Worm (Caenorhabditis elegans) whole organism, L1 larva: ENCODE measurements around the gene srx-48.

Experiments
- C34B4.2 ChIP-seq: sonication (generic microtip); optimal IDR thresholded peaks from 2 replicates; lab custom pipeline; 2017; ENCODE audit warnings: mild to moderate bottlenecking, missing genetic modification characterization, missing compliant biosample characterization
- ceh-8 ChIP-seq: fragments of 200-800 bp; sonication (Bioruptor generic); optimal IDR thresholded peaks from 2 replicates; lab custom pipeline; 2018; ENCODE audit warnings: mild to moderate bottlenecking, missing genetic modification characterization, moderate library complexity, missing compliant biosample characterization
- elt-3 ChIP-seq, 6 experiments: fragments of 150-350 bp in 1 of 6; sonication (generic microtip); optimal IDR thresholded peaks; 2 replicates each; lab custom pipeline; 2017 to 2018; ENCODE audit warnings: missing biosample characterization in 6 of 6, missing genetic modification characterization in 6 of 6, inconsistent platforms in 1 of 6
- snpc-4 ChIP-seq: fragments of 150-350 bp; optimal IDR thresholded peaks from 2 replicates; lab custom pipeline; 2014; ENCODE audit warnings: missing biosample characterization, missing genetic modification characterization

ce11 chrV:15349044-15349443, 45.5 kb upstream of the srx-48 start, which contains the start of gene clec-230:
- TF ChIP-seq elt-3 (tag; optimal IDR thresholded peaks at IDR 0.05; lab: Kevin White, UChicago) (no peak), ceh-8 (GFP tag; lab: Kevin White, UChicago) (no peak), snpc-4 (no peak), C34B4.2 (no peak)
